Fruit fly (Drosophila melanogaster): Measurements from ENCODE around the gene InR.

Gene InR

dm6 chr3R:21662501-21663007, 43.4 kb upstream of the InR start, which contains the start of gene Archease (continued):
- peak; percentile 25 for TF ChIP-seq Blimp-1 (GFP tag; optimal IDR thresholded peaks at IDR 0.05)
- no peak for TF ChIP-seq CG10669 (GFP tag; optimal IDR thresholded peaks at IDR 0.05)
- TF ChIP-seq Sox15 (GFP tag; optimal IDR thresholded peaks at IDR 0.05): no peak
- TF ChIP-seq CG11762 (GFP tag; optimal IDR thresholded peaks at IDR 0.05; ENCODE audit: insufficient read depth): no peak
- TF ChIP-seq CG15336 (GFP tag; IDR thresholded peaks at IDR 0.05): peak; percentile 79
- TF ChIP-seq pdm3 (GFP tag; optimal IDR thresholded peaks at IDR 0.05): no peak
- TF ChIP-seq topi (GFP tag; optimal IDR thresholded peaks at IDR 0.05): no peak
- TF ChIP-seq vri (GFP tag; optimal IDR thresholded peaks at IDR 0.05): no peak
- TF ChIP-seq CG6276 (GFP tag; optimal IDR thresholded peaks at IDR 0.05): no peak
- TF ChIP-seq salr (GFP tag; optimal IDR thresholded peaks at IDR 0.05): no peak
- no peak; the same call in 2 of the 3 replicates for TF ChIP-seq CG6163 (GFP tag; IDR thresholded peaks at IDR 0.05)
- peak; percentile 75 for TF ChIP-seq CG3919 (GFP tag; optimal IDR thresholded peaks at IDR 0.05)
- no peak for TF ChIP-seq CG11902 (GFP tag; optimal IDR thresholded peaks at IDR 0.05)
- peak; percentile 30 for TF ChIP-seq Hr39 (GFP tag; optimal IDR thresholded peaks at IDR 0.05)
- TF ChIP-seq dac (GFP tag; optimal IDR thresholded peaks at IDR 0.05): no peak
- peak; percentile 37 for TF ChIP-seq cyc (GFP tag; optimal IDR thresholded peaks at IDR 0.05)
- TF ChIP-seq CG6808 (GFP tag; optimal IDR thresholded peaks at IDR 0.05): no peak
- no peak for TF ChIP-seq spab (GFP tag; optimal IDR thresholded peaks at IDR 0.05)
- peak; percentile 62 for TF ChIP-seq OdsH (GFP tag; optimal IDR thresholded peaks at IDR 0.05)
- TF ChIP-seq Gug (GFP tag; IDR thresholded peaks at IDR 0.05): no peak
- TF ChIP-seq CG8119 (GFP tag; IDR thresholded peaks at IDR 0.05): peak; percentile 75
- no peak for TF ChIP-seq Ets21C (GFP tag; optimal IDR thresholded peaks at IDR 0.05)
- no peak for TF ChIP-seq Hr4 (GFP tag; optimal IDR thresholded peaks at IDR 0.05)
- TF ChIP-seq achi (GFP tag; optimal IDR thresholded peaks at IDR 0.05): no peak
- TF ChIP-seq esn (GFP tag; optimal IDR thresholded peaks at IDR 0.05): peak; percentile 78
- no peak for TF ChIP-seq ss (GFP tag; optimal IDR thresholded peaks at IDR 0.05)

- peak; percentile 17 for TF ChIP-seq Sox14 (GFP tag; optimal IDR thresholded peaks at IDR 0.05)
- TF ChIP-seq dsx (GFP tag; optimal IDR thresholded peaks at IDR 0.05; ENCODE audit: poor library complexity, severe bottlenecking): peak; percentile 42
- TF ChIP-seq Lpt (GFP tag; optimal IDR thresholded peaks at IDR 0.05): no peak
- peak; percentile 24 to 63 for TF ChIP-seq ss (GFP tag; optimal IDR thresholded peaks at IDR 0.05)
- TF ChIP-seq CG1621 (tag; optimal IDR thresholded peaks at IDR 0.05): peak; percentile 45
- no peak for TF ChIP-seq dac (GFP tag; optimal IDR thresholded peaks at IDR 0.05)
- TF ChIP-seq Eip78C (GFP tag): peak; percentile 58
- TF ChIP-seq fkh (GFP tag; optimal IDR thresholded peaks at IDR 0.05): peak; percentile 93
- no peak for TF ChIP-seq CG11762 (GFP tag; optimal IDR thresholded peaks at IDR 0.05; ENCODE audit: insufficient read depth)
- peak; percentile 2 for TF ChIP-seq CG6854 (GFP tag; optimal IDR thresholded peaks at IDR 0.05)
- 0 out of 3 replicates have a peak, but pooled peaks have one; percentile 49 for TF ChIP-seq CG6163 (GFP tag; IDR thresholded peaks at IDR 0.05)
- no peak for TF ChIP-seq Blimp-1 (GFP tag; optimal IDR thresholded peaks at IDR 0.05)
- no peak for TF ChIP-seq pdm3 (GFP tag; optimal IDR thresholded peaks at IDR 0.05)
- no peak for TF ChIP-seq acj6 (GFP tag; optimal IDR thresholded peaks at IDR 0.05)
Observed at dm6 chr3R:21660659-21661126, 41.6 kb upstream of the InR start, which contains the start of gene E2f1. E2f1 (minus strand) TSS chr3R:21660871.

- TF ChIP-seq CG9139 (GFP tag; optimal IDR thresholded peaks at IDR 0.05) (no peak), Eip78C (GFP tag) (peak; percentile 37)
Observed at dm6 chr3R:21660054-21660453, 40.9 kb upstream of the InR start.

Measured in whole organism, prepupa.